Fruit fly (Drosophila melanogaster) whole organism, embryonic: ENCODE results near the gene uif.

Experiments used
- CG1024 ChIP-seq: fragments of 200-800 bp; sonication (Bioruptor generic); IDR thresholded peaks from 2 replicates; pipeline ENCODE4 v1.3.6; 2022; ENCODE audit warnings: missing biosample characterization, missing genetic modification characterization
- CG11398 ChIP-seq: fragments of 200-800 bp; sonication (Bioruptor generic); optimal IDR thresholded peaks from 2 replicates; lab custom pipeline; 2016; ENCODE audit warnings: missing biosample characterization, missing genetic modification characterization
- CG1603 ChIP-seq: fragments of 200-800 bp; sonication (Bioruptor generic); optimal IDR thresholded peaks from 2 replicates; lab custom pipeline; 2019; ENCODE audit warnings: missing biosample characterization, mild to moderate bottlenecking, missing genetic modification characterization, moderate library complexity
- CG16815 ChIP-seq: fragments of 200-800 bp; sonication (Bioruptor generic); optimal IDR thresholded peaks from 3 replicates; lab custom pipeline; 2017; ENCODE audit warnings: missing biosample characterization, mild to moderate bottlenecking, missing genetic modification characterization
- CG2129 ChIP-seq: fragments of 200-800 bp; sonication (Bioruptor generic); IDR thresholded peaks from 2 replicates; pipeline ENCODE4 v1.3.6; 2022; ENCODE audit warnings: missing biosample characterization, missing genetic modification characterization; ENCODE audit not compliant: partially characterized antibody
- CG2199 ChIP-seq: fragments of 200-800 bp; sonication (Bioruptor generic); IDR thresholded peaks from 3 replicates; pipeline ENCODE4 v1.3.6; 2022; ENCODE audit warnings: missing biosample characterization, missing genetic modification characterization
- CG2875 ChIP-seq: fragments of 200-800 bp; sonication (Bioruptor generic); optimal IDR thresholded peaks from 2 replicates; lab custom pipeline; 2017; ENCODE audit warnings: missing biosample characterization, mild to moderate bottlenecking, missing genetic modification characterization, missing genetic modification reagents
- CG2889 ChIP-seq: fragments of 200-800 bp; sonication (Bioruptor generic); IDR thresholded peaks from 3 replicates; pipeline ENCODE4 v1.3.6; 2022; ENCODE audit warnings: missing biosample characterization, missing genetic modification characterization
- CG3847 ChIP-seq: fragments of 200-800 bp; sonication (Bioruptor generic); IDR thresholded peaks from 2 replicates; pipeline ENCODE4 v1.3.6; 2022; ENCODE audit warnings: missing biosample characterization, missing genetic modification characterization
- CG4820 ChIP-seq: fragments of 200-800 bp; sonication (Bioruptor generic); optimal IDR thresholded peaks from 3 replicates; lab custom pipeline; 2016; ENCODE audit warnings: missing biosample characterization, missing genetic modification characterization
- CG7839 ChIP-seq: fragments of 200-800 bp; sonication (Bioruptor generic); optimal IDR thresholded peaks from 3 replicates; lab custom pipeline; 2018; ENCODE audit warnings: missing biosample characterization, mild to moderate bottlenecking, missing genetic modification characterization, moderate library complexity
- CG8089 ChIP-seq: fragments of 200-800 bp; sonication (Bioruptor generic); optimal IDR thresholded peaks from 3 replicates; lab custom pipeline; 2016; ENCODE audit warnings: missing biosample characterization, missing genetic modification characterization
- CG8290 ChIP-seq, 3 experiments: fragments of 200-800 bp; sonication (Bioruptor generic); optimal IDR thresholded peaks; 2 replicates each; lab custom pipeline; 2016 to 2019; ENCODE audit warnings: missing biosample characterization in 3 of 3, missing genetic modification characterization in 3 of 3, mild to moderate bottlenecking in 2 of 3, moderate library complexity in 1 of 3
- CG8388 ChIP-seq: fragments of 200-800 bp; sonication (Bioruptor generic); optimal IDR thresholded peaks from 2 replicates; lab custom pipeline; 2019; ENCODE audit warnings: missing biosample characterization, mild to moderate bottlenecking, missing genetic modification characterization, moderate library complexity
- CG9817 ChIP-seq: fragments of 200-800 bp; sonication (Bioruptor generic); optimal IDR thresholded peaks from 2 replicates; lab custom pipeline; 2018; ENCODE audit warnings: missing biosample characterization, mild to moderate bottlenecking, missing genetic modification characterization, moderate library complexity
- Doc3 ChIP-seq: fragments of 200-800 bp; sonication (Bioruptor generic); IDR thresholded peaks from 3 replicates; pipeline ENCODE4 v1.3.6; 2022; ENCODE audit warnings: missing biosample characterization, missing genetic modification characterization; ENCODE audit not compliant: partially characterized antibody
- HHEX ChIP-seq: fragments of 200-800 bp; sonication (Bioruptor generic); optimal IDR thresholded peaks from 3 replicates; lab custom pipeline; 2017; ENCODE audit warnings: missing biosample characterization, mild to moderate bottlenecking, missing genetic modification characterization, missing genetic modification reagents
- Hmr ChIP-seq: fragments of 200-800 bp; sonication (Bioruptor generic); optimal IDR thresholded peaks from 3 replicates; lab custom pipeline; 2017; ENCODE audit warnings: mild to moderate bottlenecking, missing biosample characterization, missing genetic modification reagents, missing genetic modification characterization
- Hmx ChIP-seq: fragments of 200-800 bp; sonication (Bioruptor generic); optimal IDR thresholded peaks from 2 replicates; lab custom pipeline; 2016; ENCODE audit warnings: missing biosample characterization, missing genetic modification characterization
- Hr78 ChIP-seq, 2 experiments: fragments of 200-800 bp in 1 of 2; fragments of >200 bp in 1 of 2; sonication (Bioruptor generic) in 1 of 2; optimal IDR thresholded peaks; 2 replicates each; lab custom pipeline; 2017 to 2019; ENCODE audit warnings: missing biosample characterization in 2 of 2, missing genetic modification characterization in 2 of 2, mild to moderate bottlenecking in 1 of 2, moderate library complexity in 1 of 2
- Kr ChIP-seq: fragments of 200-800 bp; sonication (Bioruptor generic); optimal IDR thresholded peaks from 2 replicates; lab custom pipeline; 2017; ENCODE audit warnings: missing biosample characterization, mild to moderate bottlenecking, missing genetic modification characterization
- MESR4 ChIP-seq: fragments of 200-800 bp; sonication (Bioruptor generic); optimal IDR thresholded peaks from 2 replicates; lab custom pipeline; 2018; ENCODE audit warnings: missing biosample characterization, mild to moderate bottlenecking, missing genetic modification characterization, moderate library complexity
- MTF-1 ChIP-seq: fragments of 200-800 bp; sonication (Bioruptor generic); optimal IDR thresholded peaks from 2 replicates; lab custom pipeline; 2018; ENCODE audit warnings: missing biosample characterization, mild to moderate bottlenecking, missing genetic modification characterization, borderline replicate concordance
- NfI ChIP-seq: fragments of 200-800 bp; sonication (Bioruptor generic); optimal IDR thresholded peaks from 3 replicates; lab custom pipeline; 2018; ENCODE audit warnings: missing biosample characterization, mild to moderate bottlenecking, missing genetic modification characterization, moderate library complexity
- Sox102F ChIP-seq: fragments of 200-800 bp; sonication (Bioruptor generic); optimal IDR thresholded peaks from 2 replicates; lab custom pipeline; 2018; ENCODE audit warnings: missing biosample characterization, mild to moderate bottlenecking, missing genetic modification characterization, moderate library complexity
- Trl ChIP-seq, 3 experiments: fragments of >200 bp in 2 of 3; fragments of 200-800 bp in 1 of 3; sonication (Bioruptor generic) in 1 of 3; optimal IDR thresholded peaks; 2 replicates in 1 of 3; 3 replicates in 2 of 3; lab custom pipeline; 2016 to 2017; ENCODE audit warnings: missing biosample characterization in 1 of 3, missing genetic modification characterization in 1 of 3
- YL-1 ChIP-seq: fragments of 200-800 bp; sonication (Bioruptor generic); optimal IDR thresholded peaks from 3 replicates; lab custom pipeline; 2017; ENCODE audit warnings: missing biosample characterization, mild to moderate bottlenecking, missing genetic modification characterization
- ato ChIP-seq: fragments of 200-800 bp; sonication (Bioruptor generic); IDR thresholded peaks from 2 replicates; pipeline ENCODE4 v1.3.6; 2022; ENCODE audit warnings: missing biosample characterization, missing genetic modification characterization; ENCODE audit not compliant: partially characterized antibody
- en ChIP-seq: fragments of 200-800 bp; sonication (Bioruptor generic); optimal IDR thresholded peaks from 2 replicates; lab custom pipeline; 2016; ENCODE audit warnings: missing biosample characterization, missing genetic modification characterization
- fd96Cb ChIP-seq: fragments of 200-800 bp; sonication (Bioruptor generic); optimal IDR thresholded peaks from 2 replicates; lab custom pipeline; 2018; ENCODE audit warnings: missing biosample characterization, mild to moderate bottlenecking, missing genetic modification characterization, moderate library complexity
- ftz-f1 ChIP-seq: fragments of 200-800 bp; sonication (Bioruptor generic); optimal IDR thresholded peaks from 2 replicates; lab custom pipeline; 2016; ENCODE audit warnings: missing biosample characterization, missing genetic modification characterization
- fu2 ChIP-seq: fragments of 200-800 bp; sonication (Bioruptor generic); optimal IDR thresholded peaks from 2 replicates; lab custom pipeline; 2016; ENCODE audit warnings: missing biosample characterization, missing genetic modification characterization
- gce ChIP-seq: fragments of 200-800 bp; sonication (Bioruptor generic); IDR thresholded peaks from 3 replicates; pipeline ENCODE4 v1.3.6; 2022; ENCODE audit warnings: missing biosample characterization, missing genetic modification characterization
- her ChIP-seq: fragments of 200-800 bp; sonication (Bioruptor generic); optimal IDR thresholded peaks from 2 replicates; lab custom pipeline; 2016; ENCODE audit warnings: missing biosample characterization, missing genetic modification characterization
- nom ChIP-seq: fragments of 200-800 bp; sonication (Bioruptor generic); optimal IDR thresholded peaks from 2 replicates; lab custom pipeline; 2017; ENCODE audit warnings: missing biosample characterization, missing genetic modification characterization, mild to moderate bottlenecking, moderate library complexity, missing genetic modification reagents
- oc ChIP-seq: fragments of 200-800 bp; sonication (Bioruptor generic); optimal IDR thresholded peaks from 2 replicates; lab custom pipeline; 2018; ENCODE audit warnings: missing biosample characterization, mild to moderate bottlenecking, missing genetic modification characterization, moderate library complexity
- otp ChIP-seq: fragments of 200-800 bp; sonication (Bioruptor generic); IDR thresholded peaks from 3 replicates; pipeline ENCODE4, ENCODE4 v1.3.6; 2022; ENCODE audit warnings: missing biosample characterization, missing genetic modification characterization
- phol ChIP-seq: fragments of 200-800 bp; sonication (Bioruptor generic); optimal IDR thresholded peaks from 3 replicates; lab custom pipeline; 2018; ENCODE audit warnings: missing biosample characterization, mild to moderate bottlenecking, missing genetic modification characterization, moderate library complexity
- pnt ChIP-seq: fragments of 200-800 bp; sonication (Bioruptor generic); optimal IDR thresholded peaks from 3 replicates; lab custom pipeline; 2016; ENCODE audit warnings: missing biosample characterization, missing genetic modification characterization
- ro ChIP-seq: fragments of 200-800 bp; sonication (Bioruptor generic); IDR thresholded peaks from 2 replicates; pipeline ENCODE4 v1.3.6; 2022; ENCODE audit warnings: missing biosample characterization, missing genetic modification characterization
- schlank ChIP-seq: fragments of 200-800 bp; sonication (Bioruptor generic); optimal IDR thresholded peaks from 2 replicates; lab custom pipeline; 2018; ENCODE audit warnings: missing biosample characterization, mild to moderate bottlenecking, missing genetic modification characterization
- slbo ChIP-seq: fragments of 200-800 bp; sonication (Bioruptor generic); IDR thresholded peaks from 2 replicates; pipeline ENCODE4 v1.3.6; 2022; ENCODE audit warnings: missing biosample characterization, missing genetic modification characterization
- so ChIP-seq: fragments of 200-800 bp; sonication (Bioruptor generic); IDR thresholded peaks from 3 replicates; pipeline ENCODE4 v1.3.6; 2022; ENCODE audit warnings: missing biosample characterization, missing genetic modification characterization
- tll ChIP-seq, 2 experiments: fragments of 200-800 bp in 1 of 2; fragments of >200 bp in 1 of 2; sonication (Bioruptor generic) in 1 of 2; optimal IDR thresholded peaks; 2 replicates each; lab custom pipeline; 2017 to 2019; ENCODE audit warnings: missing biosample characterization in 2 of 2, missing genetic modification characterization in 2 of 2, mild to moderate bottlenecking in 1 of 2, moderate library complexity in 1 of 2
- toy ChIP-seq: fragments of 200-800 bp; sonication (Bioruptor generic); IDR thresholded peaks from 2 replicates; pipeline ENCODE4 v1.3.6; 2022; ENCODE audit warnings: missing biosample characterization, missing genetic modification characterization
- trem ChIP-seq: fragments of 200-800 bp; optimal IDR thresholded peaks from 3 replicates; lab custom pipeline; 2019; ENCODE audit warnings: missing biosample characterization, mild to moderate bottlenecking, missing genetic modification characterization, moderate library complexity
- tup ChIP-seq: fragments of 200-800 bp; sonication (Bioruptor generic); optimal IDR thresholded peaks from 2 replicates; lab custom pipeline; 2016; ENCODE audit warnings: missing biosample characterization, mild to moderate bottlenecking, missing genetic modification characterization, moderate library complexity
- zfh2 ChIP-seq: fragments of 200-800 bp; sonication (Bioruptor generic); optimal IDR thresholded peaks from 2 replicates; lab custom pipeline; 2016; ENCODE audit warnings: missing biosample characterization, missing genetic modification characterization

Gene uif

dm6 chr2L:6950096-6950495 is 60.1 kb downstream of the uif start, which contains the start of the genes Gas41 and SA1 (continued):
- peak; percentile 59; the same call in 1 of the 3 replicates for TF ChIP-seq Doc3 (GFP tag; lab: Robert Waterston, UW)
- no peak for TF ChIP-seq Hmx
- peak; percentile 44 for TF ChIP-seq nom (GFP tag; lab: Kevin White, UChicago)
- TF ChIP-seq tll (GFP tag; optimal IDR thresholded peaks at IDR 0.05; lab: Kevin White, UChicago): no peak
- peak; percentile 13 for TF ChIP-seq CG16815 (GFP tag; lab: Kevin White, UChicago)
- TF ChIP-seq CG7839 (tag; lab: Kevin White, UChicago): no peak
- TF ChIP-seq CG4820 (GFP tag; lab: Kevin White, UChicago): no peak
- TF ChIP-seq CG2875: peak; percentile 60
- peak; percentile 43 for TF ChIP-seq CG1603 (tag; lab: Kevin White, UChicago)
- TF ChIP-seq so (GFP tag; lab: Robert Waterston, UW): no peak
- no peak for TF ChIP-seq schlank (tag; lab: Kevin White, UChicago)
- TF ChIP-seq Kr (GFP tag; lab: Kevin White, UChicago): no peak
- TF ChIP-seq Sox102F (GFP tag; lab: Kevin White, UChicago): no peak
- peak; percentile 69 for TF ChIP-seq YL-1 (GFP tag; lab: Kevin White, UChicago)
- TF ChIP-seq MTF-1 (GFP tag; lab: Kevin White, UChicago): peak; percentile 63
- TF ChIP-seq otp: peak; percentile 56; the same call in 1 of the 3 replicates
- peak; percentile 74 for TF ChIP-seq zfh2 (GFP tag; lab: Kevin White, UChicago)
- peak; percentile 80 for TF ChIP-seq CG8290 (GFP tag; optimal IDR thresholded peaks at IDR 0.05; lab: Kevin White, UChicago)
- TF ChIP-seq CG8290 (tag; optimal IDR thresholded peaks at IDR 0.05; lab: Kevin White, UChicago): no peak
- no peak for TF ChIP-seq CG3847
- no peak for TF ChIP-seq en
- TF ChIP-seq CG8388 (GFP tag; lab: Kevin White, UChicago): peak; percentile 93
- peak; percentile 38 for TF ChIP-seq MESR4 (GFP tag; lab: Kevin White, UChicago)
- TF ChIP-seq fu2 (GFP tag; lab: Kevin White, UChicago): peak; percentile 48
- TF ChIP-seq fd96Cb: peak; percentile 72
- TF ChIP-seq CG2199: peak; percentile 69; the same call in 2 of the 3 replicates
- no peak for TF ChIP-seq CG1024 (GFP tag; lab: Robert Waterston, UW)
- peak; percentile 76 for TF ChIP-seq toy (GFP tag; lab: Robert Waterston, UW)
- TF ChIP-seq CG9817 (tag; lab: Kevin White, UChicago): peak; percentile 29
- TF ChIP-seq ro: no peak
- TF ChIP-seq CG8089 (GFP tag; lab: Kevin White, UChicago): no peak
- peak; percentile 82 for TF ChIP-seq slbo (GFP tag; lab: Robert Waterston, UW)
- peak; percentile 94 for TF ChIP-seq phol
- no peak for TF ChIP-seq her (GFP tag; lab: Kevin White, UChicago)
- peak; percentile 92 for TF ChIP-seq CG2889
- peak; percentile 74 for TF ChIP-seq HHEX (GFP tag; lab: Kevin White, UChicago)
- TF ChIP-seq CG2129 (GFP tag; lab: Robert Waterston, UW): no peak
- no peak for TF ChIP-seq tup (GFP tag; lab: Kevin White, UChicago)
- TF ChIP-seq NfI: no peak
- peak; percentile 92 for TF ChIP-seq Hmr (GFP tag; lab: Kevin White, UChicago)
- TF ChIP-seq oc (tag; lab: Kevin White, UChicago): no peak
- TF ChIP-seq Hr78 (GFP tag; optimal IDR thresholded peaks at IDR 0.05; lab: Kevin White, UChicago): no peak
- no peak for TF ChIP-seq ftz-f1 (GFP tag; lab: Kevin White, UChicago)
- no peak for TF ChIP-seq Trl (optimal IDR thresholded peaks at IDR 0.05; lab: Kevin White, UChicago)
- TF ChIP-seq Trl (GFP tag; optimal IDR thresholded peaks at IDR 0.05; lab: Kevin White, UChicago): peak; percentile 7
- TF ChIP-seq trem (tag; lab: Kevin White, UChicago): peak; percentile 95
- no peak for TF ChIP-seq CG11398 (GFP tag; lab: Kevin White, UChicago)
- peak; percentile 48 for TF ChIP-seq pnt (GFP tag; lab: Kevin White, UChicago)
- peak; percentile 57; the same call in 1 of the 2 replicates for TF ChIP-seq ato
- TF ChIP-seq gce (GFP tag; lab: Robert Waterston, UW): peak; percentile 67; the same call in 1 of the 3 replicates
